Fruit fly (Drosophila melanogaster): ENCODE measurements around the gene kis.

DNA sequence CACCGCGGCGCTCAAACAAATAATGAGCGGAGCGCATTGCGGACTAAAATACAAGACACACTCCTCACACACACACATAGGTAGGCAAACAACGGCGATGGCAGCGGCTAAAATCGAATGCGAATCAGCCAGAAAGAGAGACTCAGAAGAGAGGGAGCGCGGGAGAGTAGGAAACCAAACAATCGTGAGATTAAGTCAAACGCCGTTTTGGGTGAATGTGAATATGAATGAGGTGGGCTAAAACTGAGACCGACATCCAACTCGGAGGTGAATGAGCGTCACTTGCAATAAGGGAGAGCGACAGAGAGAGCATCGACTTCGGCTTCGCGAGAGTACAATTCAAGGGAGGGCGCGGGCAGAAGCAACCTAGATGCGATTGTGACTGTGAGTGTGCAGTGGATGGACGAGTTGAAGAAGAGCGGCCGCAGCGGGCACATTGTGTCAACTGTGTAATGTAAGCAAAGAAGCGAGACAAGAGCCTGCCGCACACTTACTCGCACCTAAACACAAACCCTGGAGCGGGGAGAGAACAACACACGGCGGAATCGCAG, 28.6 kb downstream of the kis start:
- TF ChIP-seq CG14655 (GFP tag; optimal IDR thresholded peaks at IDR 0.05) (no peak), CG32121 (GFP tag; IDR thresholded peaks at IDR 0.05) (no peak), EcR (GFP tag; optimal IDR thresholded peaks at IDR 0.05) (peak; percentile 95), CG8159 (tag; optimal IDR thresholded peaks at IDR 0.05) (no peak), CG34367 (tag; optimal IDR thresholded peaks at IDR 0.05) (no peak), CG4496 (GFP tag; IDR thresholded peaks at IDR 0.05) (peak; percentile 66), gl (tag; optimal IDR thresholded peaks at IDR 0.05) (no peak), Pif1B (GFP tag; optimal IDR thresholded peaks at IDR 0.05) (peak; percentile 21), CG17806 (tag; optimal IDR thresholded peaks at IDR 0.05) (no peak), rn (GFP tag; IDR thresholded peaks at IDR 0.05) (no peak)

Measured in whole organism, pupa.